Fruit fly (Drosophila melanogaster) whole organism, embryonic: ENCODE results near the gene spas.

Source experiments
- Awh ChIP-seq: fragments of 200-800 bp; sonication (Bioruptor generic); IDR thresholded peaks from 2 replicates; pipeline ENCODE4, ENCODE4 v1.3.6; 2022; ENCODE audit warnings: missing biosample characterization, missing genetic modification characterization
- CG10147 ChIP-seq: fragments of 200-800 bp; sonication (Bioruptor generic); optimal IDR thresholded peaks from 2 replicates; lab custom pipeline; 2019; ENCODE audit warnings: missing biosample characterization, mild to moderate bottlenecking, missing genetic modification characterization, moderate library complexity
- CG14014 ChIP-seq: fragments of 200-800 bp; sonication (Bioruptor generic); IDR thresholded peaks from 2 replicates; pipeline ENCODE4 v1.3.6; 2022; ENCODE audit warnings: missing biosample characterization, missing genetic modification characterization
- CG14441 ChIP-seq: fragments of 200-800 bp; sonication (Bioruptor generic); IDR thresholded peaks from 2 replicates; pipeline ENCODE4 v1.3.6; 2022; ENCODE audit warnings: missing biosample characterization, missing genetic modification characterization
- CG17328 ChIP-seq: fragments of 200-800 bp; sonication (Bioruptor generic); IDR thresholded peaks from 2 replicates; pipeline ENCODE4 v1.3.6; 2022; ENCODE audit warnings: missing biosample characterization, missing genetic modification characterization
- CG17359 ChIP-seq: fragments of 200-800 bp; sonication (Bioruptor generic); optimal IDR thresholded peaks from 3 replicates; lab custom pipeline; 2018; ENCODE audit warnings: missing biosample characterization, mild to moderate bottlenecking, missing genetic modification characterization, moderate library complexity
- CG17361 ChIP-seq: fragments of 200-800 bp; sonication (Bioruptor generic); IDR thresholded peaks from 3 replicates; pipeline ENCODE4 v1.3.6; 2022; ENCODE audit warnings: missing biosample characterization, missing genetic modification characterization
- CG18262 ChIP-seq: fragments of 200-800 bp; optimal IDR thresholded peaks from 3 replicates; lab custom pipeline; 2019; ENCODE audit warnings: missing biosample characterization, mild to moderate bottlenecking, missing genetic modification characterization, moderate library complexity
- CG30431 ChIP-seq: fragments of 200-800 bp; sonication (Bioruptor generic); optimal IDR thresholded peaks from 2 replicates; lab custom pipeline; 2017; ENCODE audit warnings: missing biosample characterization, missing genetic modification characterization
- CG4360 ChIP-seq: fragments of 200-800 bp; sonication (Bioruptor generic); IDR thresholded peaks from 2 replicates; pipeline ENCODE4 v1.3.6; 2022; ENCODE audit warnings: missing biosample characterization, missing genetic modification characterization
- CG4730 ChIP-seq: fragments of 200-800 bp; sonication (Bioruptor generic); IDR thresholded peaks from 2 replicates; pipeline ENCODE4 v1.3.6; 2022; ENCODE audit warnings: missing biosample characterization, missing genetic modification characterization
- CG6654 ChIP-seq: fragments of 200-800 bp; sonication (Bioruptor generic); optimal IDR thresholded peaks from 2 replicates; lab custom pipeline; 2017; ENCODE audit warnings: missing biosample characterization, mild to moderate bottlenecking, missing genetic modification characterization
- CG7839 ChIP-seq: fragments of 200-800 bp; sonication (Bioruptor generic); optimal IDR thresholded peaks from 3 replicates; lab custom pipeline; 2018; ENCODE audit warnings: missing biosample characterization, mild to moderate bottlenecking, missing genetic modification characterization, moderate library complexity
- CG8478 ChIP-seq: fragments of >200 bp; optimal IDR thresholded peaks from 2 replicates; lab custom pipeline; 2018
- CG9215 ChIP-seq: fragments of 200-800 bp; sonication (Bioruptor generic); IDR thresholded peaks from 2 replicates; pipeline ENCODE4 v1.3.6; 2022; ENCODE audit warnings: missing biosample characterization, missing genetic modification characterization
- Camta ChIP-seq: fragments of 200-800 bp; sonication (Bioruptor generic); optimal IDR thresholded peaks from 2 replicates; lab custom pipeline; 2016; ENCODE audit warnings: missing biosample characterization, missing genetic modification characterization
- Drgx ChIP-seq: fragments of 200-800 bp; sonication (Bioruptor generic); IDR thresholded peaks from 2 replicates; pipeline ENCODE4 v1.3.6; 2022; ENCODE audit warnings: missing biosample characterization, missing genetic modification characterization
- Lpt ChIP-seq: fragments of >200 bp; optimal IDR thresholded peaks from 2 replicates; lab custom pipeline; 2018; ENCODE audit warnings: missing biosample characterization, missing genetic modification characterization
- Med ChIP-seq: fragments of 200-800 bp; sonication (Bioruptor generic); peaks from one replicate; lab custom pipeline; 2016; ENCODE audit warnings: missing biosample characterization, missing genetic modification characterization, mild to moderate bottlenecking, inconsistent platforms, moderate library complexity
- Sin3A ChIP-seq: fragments of >200 bp; optimal IDR thresholded peaks from 2 replicates; lab custom pipeline; 2018
- Sox102F ChIP-seq: fragments of 200-800 bp; sonication (Bioruptor generic); optimal IDR thresholded peaks from 2 replicates; lab custom pipeline; 2018; ENCODE audit warnings: missing biosample characterization, mild to moderate bottlenecking, missing genetic modification characterization, moderate library complexity
- abd-A ChIP-seq: fragments of 200-800 bp; sonication (Bioruptor generic); optimal IDR thresholded peaks from 3 replicates; lab custom pipeline; 2019; ENCODE audit warnings: missing biosample characterization, mild to moderate bottlenecking, missing genetic modification characterization, moderate library complexity
- ara ChIP-seq: fragments of 200-800 bp; sonication (Bioruptor generic); IDR thresholded peaks from 2 replicates; pipeline ENCODE4 v1.3.6; 2022; ENCODE audit warnings: missing biosample characterization, missing genetic modification characterization
- bsh ChIP-seq, 2 experiments: fragments of 200-800 bp; sonication (Bioruptor generic); optimal IDR thresholded peaks; 2 replicates each; lab custom pipeline; 2017 to 2018; ENCODE audit warnings: mild to moderate bottlenecking in 2 of 2, missing biosample characterization in 2 of 2, missing genetic modification characterization in 2 of 2, moderate library complexity in 1 of 2
- cg ChIP-seq: fragments of 200-800 bp; sonication (Bioruptor generic); optimal IDR thresholded peaks from 3 replicates; lab custom pipeline; 2019; ENCODE audit warnings: missing biosample characterization, mild to moderate bottlenecking, missing genetic modification characterization, moderate library complexity
- ci ChIP-seq: fragments of 200-800 bp; sonication (Bioruptor generic); IDR thresholded peaks from 3 replicates; pipeline ENCODE4 v1.3.6; 2022; ENCODE audit warnings: missing biosample characterization, missing genetic modification characterization
- dpn ChIP-seq, 2 experiments: fragments of 200-800 bp; sonication (Bioruptor generic); optimal IDR thresholded peaks; 3 replicates each; lab custom pipeline; 2016; ENCODE audit warnings: missing biosample characterization in 2 of 2, missing genetic modification characterization in 2 of 2
- eve ChIP-seq, 2 experiments: fragments of >200 bp; optimal IDR thresholded peaks; 2 replicates each; lab custom pipeline; 2017; ENCODE audit warnings: missing biosample characterization in 2 of 2, missing genetic modification characterization in 2 of 2
- fd64A ChIP-seq: fragments of 200-800 bp; sonication (Bioruptor generic); optimal IDR thresholded peaks from 3 replicates; lab custom pipeline; 2018; ENCODE audit warnings: missing biosample characterization, mild to moderate bottlenecking, missing genetic modification characterization
- fu2 ChIP-seq: fragments of 200-800 bp; sonication (Bioruptor generic); optimal IDR thresholded peaks from 2 replicates; lab custom pipeline; 2016; ENCODE audit warnings: missing biosample characterization, missing genetic modification characterization
- gcm ChIP-seq: fragments of 200-800 bp; sonication (Bioruptor generic); optimal IDR thresholded peaks from 2 replicates; lab custom pipeline; 2019; ENCODE audit warnings: missing biosample characterization, mild to moderate bottlenecking, missing genetic modification characterization, moderate library complexity
- gsb ChIP-seq: fragments of 200-800 bp; sonication (Bioruptor generic); IDR thresholded peaks from 2 replicates; pipeline ENCODE4 v1.3.6; 2022; ENCODE audit warnings: missing biosample characterization, missing genetic modification characterization
- lbe ChIP-seq: fragments of 200-800 bp; sonication (Bioruptor generic); optimal IDR thresholded peaks from 2 replicates; lab custom pipeline; 2016; ENCODE audit warnings: missing biosample characterization, mild to moderate bottlenecking, missing genetic modification characterization
- luna ChIP-seq: fragments of 200-800 bp; sonication (Bioruptor generic); optimal IDR thresholded peaks from 2 replicates; lab custom pipeline; 2016; ENCODE audit warnings: missing biosample characterization, missing genetic modification characterization
- maf-S ChIP-seq: fragments of 200-800 bp; sonication (Bioruptor generic); optimal IDR thresholded peaks from 2 replicates; lab custom pipeline; 2016; ENCODE audit warnings: missing biosample characterization, missing genetic modification characterization
- mld ChIP-seq: fragments of 200-800 bp; sonication (Bioruptor generic); IDR thresholded peaks from 3 replicates; pipeline ENCODE4 v1.3.6; 2022; ENCODE audit warnings: missing biosample characterization, missing genetic modification characterization; ENCODE audit not compliant: partially characterized antibody
- nom ChIP-seq: fragments of 200-800 bp; sonication (Bioruptor generic); optimal IDR thresholded peaks from 2 replicates; lab custom pipeline; 2017; ENCODE audit warnings: missing biosample characterization, missing genetic modification characterization, mild to moderate bottlenecking, moderate library complexity, missing genetic modification reagents
- pum ChIP-seq: fragments of 200-800 bp; sonication (Bioruptor generic); optimal IDR thresholded peaks from 2 replicates; lab custom pipeline; 2016; ENCODE audit warnings: missing biosample characterization, missing genetic modification characterization
- sd ChIP-seq: fragments of 200-800 bp; sonication (Bioruptor generic); optimal IDR thresholded peaks from 3 replicates; lab custom pipeline; 2018; ENCODE audit warnings: missing biosample characterization, mild to moderate bottlenecking, missing genetic modification characterization, moderate library complexity
- sens ChIP-seq: fragments of 200-800 bp; sonication (Bioruptor generic); peaks from one replicate; lab custom pipeline; 2016; ENCODE audit warnings: missing biosample characterization, missing genetic modification characterization
- sim ChIP-seq: fragments of 200-800 bp; sonication (Bioruptor generic); IDR thresholded peaks from 2 replicates; pipeline ENCODE4 v1.3.6; 2022; ENCODE audit warnings: missing biosample characterization, missing genetic modification characterization
- sr ChIP-seq: fragments of 200-800 bp; sonication (Bioruptor generic); IDR thresholded peaks from 3 replicates; pipeline ENCODE4 v1.3.6; 2022; ENCODE audit warnings: missing biosample characterization, missing genetic modification characterization
- ttk ChIP-seq: fragments of 200-800 bp; sonication (Bioruptor generic); IDR thresholded peaks from 2 replicates; pipeline ENCODE4 v2.1.2; 2022; ENCODE audit warnings: missing biosample characterization, missing genetic modification characterization
- twi ChIP-seq: fragments of 200-800 bp; optimal IDR thresholded peaks from 2 replicates; lab custom pipeline; 2019; ENCODE audit warnings: missing biosample characterization, mild to moderate bottlenecking, missing genetic modification characterization, moderate library complexity
- zfh1 ChIP-seq: fragments of 200-800 bp; sonication (Bioruptor generic); IDR thresholded peaks from 3 replicates; pipeline ENCODE4 v1.3.6; 2022; ENCODE audit warnings: missing biosample characterization, missing genetic modification characterization

The spas gene

DNA sequence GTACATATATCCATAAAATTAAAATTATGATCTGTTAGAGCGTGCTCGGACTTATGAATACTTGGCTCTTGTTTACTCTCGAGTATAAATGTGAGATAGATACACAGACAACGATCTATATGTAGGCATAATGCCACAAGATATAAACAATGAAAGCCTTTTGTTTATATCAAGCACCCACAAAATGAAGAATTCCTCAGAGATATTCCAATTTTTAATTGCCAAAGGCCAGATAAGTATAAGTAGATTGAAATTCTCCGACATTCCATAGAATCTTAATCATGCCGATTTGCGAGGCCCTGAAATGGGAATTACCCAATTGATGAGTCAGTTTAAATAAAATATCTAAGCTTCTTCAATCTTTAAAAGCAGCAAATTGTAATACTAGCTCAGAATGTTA lies 16.1 kb upstream of the spas start:
- TF ChIP-seq abd-A (tag; lab: Kevin White, UChicago) (peak; percentile 3), sd (tag; lab: Kevin White, UChicago) (peak; percentile 94), Camta (no peak), Med (GFP tag; lab: Kevin White, UChicago) (peak; percentile 39), pum (no peak)

DNA sequence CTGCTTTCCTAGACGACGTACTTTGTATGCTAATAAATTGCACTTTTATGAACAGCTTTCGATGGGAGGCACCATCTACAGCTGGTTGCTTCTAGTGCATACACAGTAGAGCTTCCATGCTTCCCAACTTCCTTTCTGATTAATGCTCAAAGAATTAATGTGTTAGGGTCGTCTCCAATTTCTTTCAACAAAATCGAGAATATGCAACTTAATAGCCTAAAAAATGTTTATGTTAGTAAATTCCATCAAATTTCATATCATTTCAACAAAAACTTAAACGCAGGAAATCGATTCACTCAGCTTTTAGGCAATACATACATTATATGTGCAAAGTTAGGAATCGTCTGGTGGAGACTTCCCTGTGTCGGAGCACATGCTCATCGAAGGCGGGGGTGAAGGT lies 13.9 kb upstream of the spas start:
- TF ChIP-seq nom (GFP tag; lab: Kevin White, UChicago) (peak; percentile 16), luna (GFP tag; lab: Kevin White, UChicago) (no peak), CG6654 (GFP tag; lab: Kevin White, UChicago) (no peak)
- TF ChIP-seq, all 482 proteins: peak for 1

DNA sequence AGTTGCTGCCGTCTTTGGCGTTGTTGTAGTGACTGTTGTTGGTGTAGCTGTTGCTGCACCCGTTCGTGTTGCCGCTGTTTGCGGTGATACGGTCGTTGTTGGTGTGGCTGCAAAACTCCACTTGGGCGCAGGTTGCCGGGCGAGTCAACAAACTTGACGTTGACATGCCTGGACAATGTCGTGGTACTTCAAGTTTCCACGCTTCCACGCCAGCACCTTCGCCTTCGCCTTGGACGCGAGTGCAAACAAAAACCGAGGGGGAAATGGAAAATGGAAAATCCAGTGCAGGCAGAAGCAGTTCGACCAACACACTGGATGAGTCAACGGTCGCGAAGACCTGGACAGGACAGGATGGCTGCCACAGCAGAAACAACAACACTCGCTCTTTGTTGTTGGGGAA lies 13.3 kb upstream of the spas start:
- TF ChIP-seq zfh1 (0 out of 3 replicates have a peak, but pooled peaks have one; percentile 27), CG8478 (lab: Kevin White, UChicago) (peak; percentile 73), CG4360 (GFP tag; lab: Robert Waterston, UW) (peak; percentile 46; the same call in 1 of the 2 replicates), fu2 (GFP tag; lab: Kevin White, UChicago) (no peak)

DNA sequence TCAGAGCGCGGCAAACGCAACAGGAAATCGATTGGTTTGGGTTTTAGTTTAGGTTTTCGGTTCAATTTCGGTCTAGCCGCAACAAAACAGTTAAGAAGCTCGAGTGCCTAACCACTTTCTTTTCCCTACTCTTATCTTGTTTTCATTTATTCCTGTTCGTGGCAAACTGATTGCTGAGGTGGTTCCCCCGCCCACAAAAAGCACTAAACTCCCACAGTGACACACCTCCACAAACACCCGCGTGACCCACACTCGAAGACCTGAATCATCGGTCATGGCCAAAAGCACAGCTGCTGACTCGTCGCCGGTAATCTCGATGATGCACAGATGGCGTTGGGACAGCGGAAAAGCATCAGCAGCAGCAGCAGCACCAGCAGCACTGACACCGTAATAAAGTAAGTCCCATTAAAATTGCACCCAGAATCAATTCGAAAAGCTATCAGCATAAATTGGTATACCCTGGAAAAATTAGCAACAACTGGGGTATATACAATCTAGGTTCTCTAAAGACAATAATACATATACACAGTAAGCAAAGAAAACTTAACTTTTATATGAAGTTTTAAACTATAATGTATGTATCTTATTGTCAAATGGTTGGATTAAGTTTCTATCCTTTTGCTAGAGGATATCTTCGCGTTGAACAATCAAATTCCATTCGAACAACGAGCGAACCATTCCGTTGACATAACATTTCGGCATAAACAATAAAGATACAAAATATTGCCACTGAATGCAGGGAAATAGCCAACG lies 12.1 kb upstream of the spas start:
- TF ChIP-seq CG17361 (GFP tag; lab: Robert Waterston, UW) (peak; percentile 49; the same call in 2 of the 3 replicates), sim (GFP tag; lab: Robert Waterston, UW) (no peak), abd-A (tag; lab: Kevin White, UChicago) (no peak), bsh (GFP tag; optimal IDR thresholded peaks at IDR 0.05; lab: Kevin White, UChicago) (peak in 1 of 2 experiments; percentile 65), CG7839 (tag; lab: Kevin White, UChicago) (peak; percentile 69), Sin3A (lab: Kevin White, UChicago) (no peak), CG14014 (GFP tag; lab: Robert Waterston, UW) (peak; percentile 36; the same call in 1 of the 2 replicates), eve (GFP tag; optimal IDR thresholded peaks at IDR 0.05; lab: Kevin White, UChicago) (peak in 1 of 2 experiments; percentile 75), Lpt (GFP tag; lab: Kevin White, UChicago) (no peak), CG30431 (GFP tag; lab: Kevin White, UChicago) (no peak), CG17359 (tag; lab: Kevin White, UChicago) (peak; percentile 27), ttk (GFP tag; lab: Robert Waterston, UW) (peak; percentile 21; the same call in 1 of the 2 replicates), CG17328 (no peak), fd64A (GFP tag; lab: Kevin White, UChicago) (no peak), mld (GFP tag; lab: Robert Waterston, UW) (0 out of 3 replicates have a peak, but pooled peaks have one; percentile 22), dpn (GFP tag; optimal IDR thresholded peaks at IDR 0.05; lab: Kevin White, UChicago) (peak; percentile 30 to 35), sens (peak; percentile 83), sr (GFP tag; lab: Robert Waterston, UW) (peak; percentile 67; the same call in 2 of the 3 replicates), maf-S (GFP tag; lab: Kevin White, UChicago) (no peak), Sox102F (peak; percentile 71), Drgx (0 out of 2 replicates have a peak, but pooled peaks have one; percentile 31), CG10147 (GFP tag; lab: Kevin White, UChicago) (no peak), ci (GFP tag; lab: Robert Waterston, UW) (0 out of 3 replicates have a peak, but pooled peaks have one; percentile 56), cg (no peak), gcm (GFP tag; lab: Kevin White, UChicago) (no peak), lbe (GFP tag; lab: Kevin White, UChicago) (no peak), CG18262 (peak; percentile 52), Awh (GFP tag; lab: Robert Waterston, UW) (peak; percentile 41; the same call in 1 of the 2 replicates), gsb (no peak), ara (GFP tag; lab: Robert Waterston, UW) (0 out of 2 replicates have a peak, but pooled peaks have one; percentile 27), twi (no peak), CG9215 (GFP tag; lab: Robert Waterston, UW) (no peak), CG14441 (peak; percentile 32; the same call in 1 of the 2 replicates), CG4730 (peak; percentile 27; the same call in 1 of the 2 replicates)
